Fruit fly (Drosophila melanogaster): ENCODE data around the gene kst.

The kst gene

DNA sequence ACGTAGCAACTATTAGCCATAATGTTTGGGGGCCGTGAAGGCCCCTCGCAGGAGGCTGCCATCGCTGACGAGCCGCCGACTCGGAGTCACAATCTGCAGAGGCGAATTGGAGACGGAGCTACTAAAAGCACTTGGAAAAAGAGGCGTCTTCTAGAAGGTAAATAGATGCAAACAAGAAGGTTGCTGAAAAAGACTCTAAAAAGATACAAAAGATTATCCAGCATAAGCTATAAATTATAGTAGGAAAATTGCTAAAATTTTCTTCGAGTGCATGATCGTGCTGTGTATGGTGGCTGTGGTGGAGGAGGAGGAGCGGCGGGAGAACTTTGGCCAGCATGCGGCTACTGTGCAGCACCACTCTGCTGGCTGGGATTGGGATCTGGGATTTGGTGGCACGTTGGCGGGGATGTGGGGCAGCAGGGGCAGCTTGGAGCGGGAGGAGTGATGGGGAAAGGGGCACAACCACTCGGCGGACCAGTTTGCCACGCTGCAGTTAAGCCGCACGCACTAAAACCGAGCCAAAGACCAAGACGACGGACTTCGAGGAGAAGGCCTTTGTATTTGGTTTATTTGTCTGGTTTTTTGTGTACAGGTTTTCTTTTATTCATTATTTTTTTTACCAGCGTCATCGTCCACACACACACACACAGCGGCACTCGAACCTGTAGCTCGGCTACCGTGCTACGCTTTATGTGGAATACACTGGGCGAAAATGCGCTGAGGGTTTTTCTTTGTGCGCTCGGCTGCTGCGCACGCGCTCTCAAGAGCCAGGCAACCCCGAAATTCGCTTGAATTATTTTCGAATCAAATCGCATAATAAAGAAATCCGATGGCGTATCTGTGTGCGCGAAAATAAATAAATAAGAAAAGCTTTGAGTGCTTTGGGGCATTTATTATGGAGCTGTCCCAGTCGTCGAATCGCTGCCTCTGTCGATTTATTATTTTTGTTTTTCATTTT lies 52.3 kb downstream of the kst start (continued):
- TF ChIP-seq CG6792 (GFP tag; optimal IDR thresholded peaks at IDR 0.05) (peak; percentile 73), CG6854 (GFP tag; optimal IDR thresholded peaks at IDR 0.05) (peak; percentile 60), CG9139 (GFP tag; optimal IDR thresholded peaks at IDR 0.05) (peak; percentile 39), Lpt (GFP tag; optimal IDR thresholded peaks at IDR 0.05) (peak; percentile 75), CG34406 (GFP tag; optimal IDR thresholded peaks at IDR 0.05) (peak; percentile 48), CG4318 (GFP tag; optimal IDR thresholded peaks at IDR 0.05) (peak; percentile 66), CG3919 (GFP tag; optimal IDR thresholded peaks at IDR 0.05) (peak; percentile 82), achi (GFP tag; optimal IDR thresholded peaks at IDR 0.05) (peak; percentile 62), CG32006 (GFP tag; optimal IDR thresholded peaks at IDR 0.05) (peak; percentile 74), spab (GFP tag; optimal IDR thresholded peaks at IDR 0.05) (peak; percentile 69), pdm3 (GFP tag; optimal IDR thresholded peaks at IDR 0.05) (peak; percentile 71)

dm6 chr3L:3389666-3390059 lies 53.0 kb downstream of the kst start:
- TF ChIP-seq esn (GFP tag; optimal IDR thresholded peaks at IDR 0.05) (peak; percentile 89), fd85E (GFP tag; optimal IDR thresholded peaks at IDR 0.05) (no peak), salr (GFP tag; optimal IDR thresholded peaks at IDR 0.05) (no peak), CG8319 (GFP tag; optimal IDR thresholded peaks at IDR 0.05) (peak; percentile 27), pdm3 (GFP tag; optimal IDR thresholded peaks at IDR 0.05) (peak; percentile 41), CG6276 (GFP tag; optimal IDR thresholded peaks at IDR 0.05) (peak; percentile 55), eg (GFP tag; IDR thresholded peaks at IDR 0.05) (no peak), Sox15 (GFP tag; optimal IDR thresholded peaks at IDR 0.05) (no peak), CG15336 (GFP tag; IDR thresholded peaks at IDR 0.05) (no peak; the same call in 1 of the 2 replicates), acj6 (GFP tag; optimal IDR thresholded peaks at IDR 0.05) (peak; percentile 11), CG11294 (GFP tag; IDR thresholded peaks at IDR 0.05) (0 out of 2 replicates have a peak, but pooled peaks have one; percentile 3), ss (GFP tag; optimal IDR thresholded peaks at IDR 0.05) (no peak), CG8119 (GFP tag; IDR thresholded peaks at IDR 0.05) (no peak; the same call in 2 of the 3 replicates), Eip78C (GFP tag) (peak; percentile 89), Hr4 (GFP tag; optimal IDR thresholded peaks at IDR 0.05) (peak; percentile 23), CG9139 (GFP tag; optimal IDR thresholded peaks at IDR 0.05) (no peak), Sox102F (GFP tag; optimal IDR thresholded peaks at IDR 0.05) (peak; percentile 62), spab (GFP tag; optimal IDR thresholded peaks at IDR 0.05) (no peak), Hr39 (GFP tag; optimal IDR thresholded peaks at IDR 0.05) (peak; percentile 69), CG16779 (tag; optimal IDR thresholded peaks at IDR 0.05) (no peak), CG6792 (GFP tag; optimal IDR thresholded peaks at IDR 0.05) (peak; percentile 59), fd59A (GFP tag; optimal IDR thresholded peaks at IDR 0.05) (no peak), Met (GFP tag; optimal IDR thresholded peaks at IDR 0.05) (peak; percentile 75), CG31627 (GFP tag; optimal IDR thresholded peaks at IDR 0.05) (peak; percentile 63), CG1621 (tag; optimal IDR thresholded peaks at IDR 0.05) (no peak), fkh (GFP tag; optimal IDR thresholded peaks at IDR 0.05) (no peak), CG8632 (GFP tag; optimal IDR thresholded peaks at IDR 0.05) (peak; percentile 24), CG10669 (GFP tag; optimal IDR thresholded peaks at IDR 0.05) (no peak), Eip75B (GFP tag; optimal IDR thresholded peaks at IDR 0.05) (peak; percentile 73), Gug (GFP tag; IDR thresholded peaks at IDR 0.05) (peak; percentile 18; the same call in 1 of the 2 replicates), net (GFP tag; optimal IDR thresholded peaks at IDR 0.05) (peak; percentile 34), dac (GFP tag; optimal IDR thresholded peaks at IDR 0.05) (no peak), CG6854 (GFP tag; optimal IDR thresholded peaks at IDR 0.05) (peak; percentile 15), CG4318 (GFP tag; optimal IDR thresholded peaks at IDR 0.05) (no peak), CG11902 (GFP tag; optimal IDR thresholded peaks at IDR 0.05) (peak; percentile 78), CG34406 (GFP tag; optimal IDR thresholded peaks at IDR 0.05) (peak; percentile 48), OdsH (GFP tag; optimal IDR thresholded peaks at IDR 0.05) (no peak), cyc (GFP tag; optimal IDR thresholded peaks at IDR 0.05) (peak; percentile 87), Hr38 (GFP tag; optimal IDR thresholded peaks at IDR 0.05) (no peak), topi (GFP tag; optimal IDR thresholded peaks at IDR 0.05) (peak; percentile 93), CG32006 (GFP tag; optimal IDR thresholded peaks at IDR 0.05) (peak; percentile 36), svp (GFP tag) (peak; percentile 94), Eip93F (GFP tag; optimal IDR thresholded peaks at IDR 0.05) (peak; percentile 54), CG7368 (GFP tag; optimal IDR thresholded peaks at IDR 0.05) (peak; percentile 43)

Data from whole organism, prepupa.